Fruit fly (Drosophila melanogaster): Measurements from ENCODE around the gene mei-P26.
A peak's percentile ranks its signal among the peaks of the same experiment; 100 is the strongest.

Gene mei-P26

dm6 chrX:9142224-9142802, 20.7 kb upstream of the mei-P26 start, which contains the start of gene CG7065:
Gene CG7065, plus strand, starts transcription at chrX:9142493.
- TF ChIP-seq CG7101 (tag; optimal IDR thresholded peaks at IDR 0.05) (peak; percentile 2), Clk (GFP tag; optimal IDR thresholded peaks at IDR 0.05) (no peak), Hr96 (GFP tag; optimal IDR thresholded peaks at IDR 0.05) (no peak), CG1620 (GFP tag; optimal IDR thresholded peaks at IDR 0.05) (no peak), pad (GFP tag; optimal IDR thresholded peaks at IDR 0.05) (no peak), bab1 (GFP tag; optimal IDR thresholded peaks at IDR 0.05) (peak; percentile 42), CG7045 (GFP tag; optimal IDR thresholded peaks at IDR 0.05) (no peak)

- TF ChIP-seq bab1 (GFP tag; optimal IDR thresholded peaks at IDR 0.05) (peak; percentile 58), CG12768 (GFP tag; optimal IDR thresholded peaks at IDR 0.05) (no peak), Hr96 (GFP tag; optimal IDR thresholded peaks at IDR 0.05) (no peak), toe (GFP tag; optimal IDR thresholded peaks at IDR 0.05) (no peak), CG14711 (tag; optimal IDR thresholded peaks at IDR 0.05) (peak; percentile 45)
Observed at dm6 chrX:9148989-9149522, 14.0 kb upstream of the mei-P26 start, which contains the start of the genes fh and Bap111. Gene fh, minus strand, starts transcription at chrX:9149071. Gene Bap111, plus strand, starts transcription at chrX:9149309.

dm6 chrX:9152127-9152598, 10.9 kb upstream of the mei-P26 start:
- TF ChIP-seq Hr96 (GFP tag; optimal IDR thresholded peaks at IDR 0.05) (no peak), CG14711 (tag; optimal IDR thresholded peaks at IDR 0.05) (peak; percentile 50), tj (GFP tag; optimal IDR thresholded peaks at IDR 0.05) (peak; percentile 95), CG5204 (GFP tag; optimal IDR thresholded peaks at IDR 0.05) (no peak), Mnt (GFP tag; optimal IDR thresholded peaks at IDR 0.05) (peak; percentile 53), bab1 (GFP tag; optimal IDR thresholded peaks at IDR 0.05) (peak; percentile 58), CG33017 (tag; optimal IDR thresholded peaks at IDR 0.05) (no peak), Crg-1 (GFP tag; optimal IDR thresholded peaks at IDR 0.05) (peak; percentile 52), CG11617 (GFP tag; optimal IDR thresholded peaks at IDR 0.05) (peak; percentile 61), CG7101 (tag; optimal IDR thresholded peaks at IDR 0.05) (peak; percentile 38), ovo (GFP tag; optimal IDR thresholded peaks at IDR 0.05) (peak; percentile 85), CG7045 (GFP tag; optimal IDR thresholded peaks at IDR 0.05) (no peak), pad (GFP tag; optimal IDR thresholded peaks at IDR 0.05) (peak; percentile 65), CG1620 (GFP tag; optimal IDR thresholded peaks at IDR 0.05) (peak; percentile 48), kay (GFP tag; ENCODE audit: borderline replicate concordance) (peak; percentile 66), cic (GFP tag; optimal IDR thresholded peaks at IDR 0.05) (peak; percentile 62)

dm6 chrX:9155134-9155533, 7.9 kb upstream of the mei-P26 start:
- TF ChIP-seq cic (GFP tag; optimal IDR thresholded peaks at IDR 0.05), result no peak
- TF ChIP-seq CG1620 (GFP tag; optimal IDR thresholded peaks at IDR 0.05), result peak; percentile 33
- no peak for TF ChIP-seq cnc (optimal IDR thresholded peaks at IDR 0.05)
- no peak for TF ChIP-seq CG5204 (GFP tag; optimal IDR thresholded peaks at IDR 0.05)
- peak; percentile 39 for TF ChIP-seq toe (GFP tag; optimal IDR thresholded peaks at IDR 0.05)
- peak; percentile 51 for TF ChIP-seq kay (GFP tag; ENCODE audit: borderline replicate concordance)
- peak; percentile 55 for TF ChIP-seq CG7101 (tag; optimal IDR thresholded peaks at IDR 0.05)
- TF ChIP-seq CG11617 (GFP tag; optimal IDR thresholded peaks at IDR 0.05), result no peak
- TF ChIP-seq CG12768 (GFP tag; optimal IDR thresholded peaks at IDR 0.05), result peak; percentile 55
- no peak for TF ChIP-seq bab1 (GFP tag; optimal IDR thresholded peaks at IDR 0.05)
- TF ChIP-seq CG33017 (tag; optimal IDR thresholded peaks at IDR 0.05), result peak; percentile 45
- no peak for TF ChIP-seq pad (GFP tag; optimal IDR thresholded peaks at IDR 0.05)
- no peak for TF ChIP-seq ovo (GFP tag; optimal IDR thresholded peaks at IDR 0.05)
- TF ChIP-seq Hr96 (GFP tag; optimal IDR thresholded peaks at IDR 0.05), result no peak
- TF ChIP-seq Mnt (GFP tag; optimal IDR thresholded peaks at IDR 0.05), result no peak
- TF ChIP-seq CG14711 (tag; optimal IDR thresholded peaks at IDR 0.05), result peak; percentile 72
- peak; percentile 39 for TF ChIP-seq Clk (GFP tag; optimal IDR thresholded peaks at IDR 0.05)
- peak; percentile 65 for TF ChIP-seq CG7045 (GFP tag; optimal IDR thresholded peaks at IDR 0.05)

dm6 chrX:9155715-9156387, 7.2 kb upstream of the mei-P26 start:
- no peak for TF ChIP-seq CG7045 (GFP tag; optimal IDR thresholded peaks at IDR 0.05)
- no peak for TF ChIP-seq cnc (optimal IDR thresholded peaks at IDR 0.05)
- peak; percentile 94 for TF ChIP-seq Mnt (GFP tag; optimal IDR thresholded peaks at IDR 0.05)
- no peak for TF ChIP-seq CG12768 (GFP tag; optimal IDR thresholded peaks at IDR 0.05)
- no peak for TF ChIP-seq CG11617 (GFP tag; optimal IDR thresholded peaks at IDR 0.05)
- TF ChIP-seq bab1 (GFP tag; optimal IDR thresholded peaks at IDR 0.05), result peak; percentile 37
- TF ChIP-seq pad (GFP tag; optimal IDR thresholded peaks at IDR 0.05), result peak; percentile 93
- TF ChIP-seq Hr96 (GFP tag; optimal IDR thresholded peaks at IDR 0.05), result no peak
- no peak for TF ChIP-seq CG1620 (GFP tag; optimal IDR thresholded peaks at IDR 0.05)
- TF ChIP-seq tj (GFP tag; optimal IDR thresholded peaks at IDR 0.05), result peak; percentile 89
- TF ChIP-seq CG14711 (tag; optimal IDR thresholded peaks at IDR 0.05), result no peak
- no peak for TF ChIP-seq toe (GFP tag; optimal IDR thresholded peaks at IDR 0.05)
- no peak for TF ChIP-seq CG33017 (tag; optimal IDR thresholded peaks at IDR 0.05)
- peak; percentile 58 for TF ChIP-seq cic (GFP tag; optimal IDR thresholded peaks at IDR 0.05)
- TF ChIP-seq kay (GFP tag; ENCODE audit: borderline replicate concordance), result peak; percentile 91
- TF ChIP-seq Crg-1 (GFP tag; optimal IDR thresholded peaks at IDR 0.05), result no peak
- no peak for TF ChIP-seq Clk (GFP tag; optimal IDR thresholded peaks at IDR 0.05)
- TF ChIP-seq CG5204 (GFP tag; optimal IDR thresholded peaks at IDR 0.05), result no peak
- peak; percentile 7 for TF ChIP-seq CG7101 (tag; optimal IDR thresholded peaks at IDR 0.05)
- TF ChIP-seq ovo (GFP tag; optimal IDR thresholded peaks at IDR 0.05), result peak; percentile 76
